Worm (Caenorhabditis elegans): ENCODE measurements around the gene C14A6.13.

C14A6.13 gene

DNA sequence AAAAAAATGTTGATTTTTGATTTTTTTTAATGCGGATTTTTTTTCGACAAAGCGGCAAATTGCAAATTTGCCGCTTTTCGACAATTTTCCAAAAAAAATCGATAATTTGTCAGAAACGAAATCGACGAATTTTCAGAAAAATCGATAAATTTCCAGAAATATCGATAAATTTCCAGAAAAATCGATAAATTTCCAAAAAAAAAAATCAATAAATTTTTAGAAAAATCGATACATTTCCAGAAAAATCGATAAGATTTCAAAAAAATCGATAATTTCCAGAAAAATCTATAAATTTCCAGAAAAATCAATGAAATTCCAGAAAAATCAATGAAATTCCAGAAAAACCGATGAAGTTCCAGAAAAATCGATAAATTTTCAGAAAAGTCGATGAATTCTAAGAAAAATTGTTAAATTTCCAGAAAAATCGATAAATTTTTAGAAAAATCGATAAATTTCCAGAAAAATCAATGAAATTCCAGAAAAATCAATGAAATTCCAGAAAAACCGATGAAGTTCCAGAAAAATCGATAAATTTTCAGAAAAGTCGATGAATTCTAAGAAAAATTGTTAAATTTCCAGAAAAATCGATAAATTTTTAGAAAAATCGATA is 31.4 kb downstream of the C14A6.13 start:
- TF ChIP-seq T22C8.4 (GFP tag; IDR thresholded peaks at IDR 0.05) = peak; percentile 82

DNA sequence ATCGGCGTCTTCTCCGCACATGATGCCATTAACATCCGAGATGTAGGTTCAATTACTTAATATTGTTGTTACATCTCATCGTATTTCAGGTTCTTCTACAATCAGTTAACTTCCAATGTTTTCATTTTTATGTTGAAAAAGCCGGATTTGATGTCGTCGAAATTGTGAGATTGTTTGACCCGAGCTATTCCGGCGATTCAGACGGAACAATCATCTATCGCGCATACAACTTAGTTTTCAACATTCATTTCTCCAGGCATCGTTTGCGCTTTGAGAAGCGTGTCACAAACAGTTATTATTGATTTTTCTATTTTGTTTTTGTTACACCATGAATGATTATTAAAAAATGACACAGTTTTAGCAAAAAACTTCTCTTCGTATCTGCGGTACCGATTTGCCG is 32.6 kb downstream of the C14A6.13 start:
- TF ChIP-seq ztf-29 (GFP tag; IDR thresholded peaks at IDR 0.05) (no peak), med-1 (GFP tag; optimal IDR thresholded peaks at IDR 0.05; ENCODE audit: insufficient read depth) (no peak), flt-1 (GFP tag; IDR thresholded peaks at IDR 0.05) (no peak), cog-1 (tag; optimal IDR thresholded peaks at IDR 0.05) (no peak), T22C8.4 (GFP tag; IDR thresholded peaks at IDR 0.05) (no peak), ztf-23 (GFP tag; IDR thresholded peaks at IDR 0.05) (no peak), klf-2 (GFP tag; conservative IDR thresholded peaks at IDR 0.05) (no peak), tab-1 (GFP tag; IDR thresholded peaks at IDR 0.05) (no peak), ref-1 (GFP tag; conservative IDR thresholded peaks at IDR 0.05) (no peak)

DNA sequence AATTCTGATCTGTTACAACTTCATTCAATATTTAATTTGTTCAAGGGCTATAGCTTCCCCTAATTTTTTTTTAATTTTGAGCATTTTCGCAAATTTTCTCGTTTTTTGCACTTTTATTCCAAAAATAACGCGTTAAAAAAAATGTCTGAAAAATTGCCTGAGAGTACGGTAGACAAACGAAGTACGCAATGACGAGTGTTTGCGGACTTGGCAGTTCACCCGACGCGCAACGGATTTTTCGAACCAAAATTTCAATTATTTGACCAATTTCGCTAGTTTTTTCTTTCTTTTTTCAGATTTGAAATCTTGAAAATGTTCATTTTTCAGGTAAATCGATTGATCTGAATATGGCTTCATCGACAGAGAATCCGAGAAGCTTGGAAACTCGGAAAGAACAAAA is 33.9 kb downstream of the C14A6.13 start, which contains the start of gene fbxa-211:
TSS of gene fbxa-211 (plus strand) at position 328 of the 400 bp plus-strand sequence.
- no peak for TF ChIP-seq klf-2 (GFP tag; conservative IDR thresholded peaks at IDR 0.05)
- no peak for TF ChIP-seq flt-1 (GFP tag; IDR thresholded peaks at IDR 0.05)
- TF ChIP-seq ztf-23 (GFP tag; IDR thresholded peaks at IDR 0.05) = no peak
- TF ChIP-seq cog-1 (tag; optimal IDR thresholded peaks at IDR 0.05) = no peak
- TF ChIP-seq tab-1 (GFP tag; IDR thresholded peaks at IDR 0.05) = no peak
- no peak for TF ChIP-seq T22C8.4 (GFP tag; IDR thresholded peaks at IDR 0.05)
- TF ChIP-seq ztf-29 (GFP tag; IDR thresholded peaks at IDR 0.05) = no peak
- TF ChIP-seq med-1 (GFP tag; optimal IDR thresholded peaks at IDR 0.05; ENCODE audit: insufficient read depth) = no peak

DNA sequence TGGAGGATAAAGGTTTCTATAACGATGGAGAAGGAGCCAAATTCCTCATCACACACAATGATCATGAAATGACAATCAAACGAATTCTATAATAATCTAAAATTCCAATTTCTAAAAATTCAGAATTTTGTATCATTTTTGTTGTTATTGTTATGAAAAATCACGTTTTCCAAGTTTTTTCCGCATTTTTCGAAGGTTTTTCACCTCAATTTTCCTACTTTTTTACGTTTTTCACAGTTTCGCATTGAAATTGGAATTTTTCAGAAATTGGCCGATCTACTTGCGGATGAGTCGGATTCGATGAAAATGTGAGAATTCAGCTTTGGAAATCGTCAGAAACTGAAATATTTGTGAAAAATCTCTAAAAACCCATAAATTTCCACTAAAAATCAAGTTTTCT is 36.1 kb downstream of the C14A6.13 start, which contains the start of gene fbxa-210:
TSS of gene fbxa-210 (plus strand) at position 301 of the 400 bp plus-strand sequence.
- TF ChIP-seq flt-1 (GFP tag; IDR thresholded peaks at IDR 0.05) (no peak), cog-1 (tag; optimal IDR thresholded peaks at IDR 0.05) (no peak), med-1 (GFP tag; optimal IDR thresholded peaks at IDR 0.05; ENCODE audit: insufficient read depth) (no peak), T22C8.4 (GFP tag; IDR thresholded peaks at IDR 0.05) (no peak), ref-1 (GFP tag; conservative IDR thresholded peaks at IDR 0.05) (no peak), ztf-23 (GFP tag; IDR thresholded peaks at IDR 0.05) (no peak), ztf-29 (GFP tag; IDR thresholded peaks at IDR 0.05) (no peak), tab-1 (GFP tag; IDR thresholded peaks at IDR 0.05) (no peak), klf-2 (GFP tag; conservative IDR thresholded peaks at IDR 0.05) (no peak)

DNA sequence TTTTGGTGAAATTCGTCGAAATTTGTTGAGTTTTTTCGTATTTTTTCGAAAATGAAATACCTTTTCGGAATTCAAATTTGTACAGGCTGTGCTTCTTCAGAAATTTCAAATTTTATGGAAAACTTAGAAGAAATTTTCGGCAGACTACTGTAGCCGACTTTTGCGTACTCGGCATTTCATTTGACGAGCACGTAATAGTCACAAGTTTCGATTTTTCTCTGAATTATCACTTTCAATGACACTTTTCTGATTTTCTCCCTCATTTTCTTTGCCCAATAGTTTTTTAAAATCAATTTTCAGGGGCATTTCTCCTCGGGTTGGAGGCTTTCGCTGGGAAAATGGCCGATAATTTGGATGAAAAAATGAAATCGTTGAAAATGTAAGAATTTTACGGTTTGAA is 37.5 kb downstream of the C14A6.13 start, which contains the start of gene fbxa-107:
TSS of gene fbxa-107 (plus strand) at position 301 of the 400 bp plus-strand sequence.
- TF ChIP-seq tab-1 (GFP tag; IDR thresholded peaks at IDR 0.05) = no peak
- no peak for TF ChIP-seq med-1 (GFP tag; optimal IDR thresholded peaks at IDR 0.05; ENCODE audit: insufficient read depth)
- TF ChIP-seq ztf-29 (GFP tag; IDR thresholded peaks at IDR 0.05) = no peak
- no peak for TF ChIP-seq T22C8.4 (GFP tag; IDR thresholded peaks at IDR 0.05)
- TF ChIP-seq ztf-23 (GFP tag; IDR thresholded peaks at IDR 0.05) = no peak
- no peak for TF ChIP-seq klf-2 (GFP tag; conservative IDR thresholded peaks at IDR 0.05)
- TF ChIP-seq cog-1 (tag; optimal IDR thresholded peaks at IDR 0.05) = no peak
- TF ChIP-seq flt-1 (GFP tag; IDR thresholded peaks at IDR 0.05) = no peak
- no peak for TF ChIP-seq ref-1 (GFP tag; conservative IDR thresholded peaks at IDR 0.05)
